Worm (Caenorhabditis elegans): ENCODE data around the gene str-220.

- TF ChIP-seq unc-62 (GFP tag; optimal IDR thresholded peaks at IDR 0.05) (no peak), nhr-76 (tag; optimal IDR thresholded peaks at IDR 0.05) (no peak)
Observed at ce11 chrIV:7159586-7159985, 11.5 kb downstream of the str-220 start.
